Worm (Caenorhabditis elegans): ENCODE data around the gene K02D10.8.

K02D10.8 gene

DNA sequence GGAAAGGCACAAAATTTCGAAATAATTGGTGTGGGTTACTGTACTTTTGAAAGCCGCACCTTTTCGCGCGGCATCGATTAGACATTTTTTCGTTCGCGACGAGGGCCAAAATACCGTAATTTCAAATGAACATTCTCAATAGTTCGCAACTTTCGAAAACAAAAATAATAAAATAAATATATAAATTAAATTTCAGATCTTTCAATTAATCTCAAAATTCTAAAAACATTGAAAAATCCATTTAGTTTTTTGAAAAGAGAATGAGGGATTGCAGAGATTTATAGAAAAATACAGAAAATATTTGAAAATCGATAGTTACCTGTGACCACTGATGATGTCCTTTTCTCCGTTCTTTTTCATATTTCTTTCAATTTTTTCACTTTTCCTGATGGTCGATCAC lies at the start of gene K02D10.8:
K02D10.8 (plus strand) TSS at position 301 of the 400 bp plus-strand sequence.
- no peak for TF ChIP-seq attf-4 (tag; optimal IDR thresholded peaks at IDR 0.05)
- TF ChIP-seq hlh-11 (tag; optimal IDR thresholded peaks at IDR 0.05) = no peak
- TF ChIP-seq ceh-62 (tag; optimal IDR thresholded peaks at IDR 0.05) = no peak
- TF ChIP-seq F10B5.3 (tag; optimal IDR thresholded peaks at IDR 0.05) = no peak
- no peak for TF ChIP-seq snpc-4 (tag; optimal IDR thresholded peaks at IDR 0.05)
- TF ChIP-seq dve-1 (tag; optimal IDR thresholded peaks at IDR 0.05; ENCODE audit: insufficient read depth) = no peak

- TF ChIP-seq fkh-10 (GFP tag; optimal IDR thresholded peaks at IDR 0.05) (peak; percentile 31), nhr-11 (tag; optimal IDR thresholded peaks at IDR 0.05) (no peak)
These were observed 48.8 kb upstream of the K02D10.8 start for ce11 chrIII:8737391-8737790.

DNA sequence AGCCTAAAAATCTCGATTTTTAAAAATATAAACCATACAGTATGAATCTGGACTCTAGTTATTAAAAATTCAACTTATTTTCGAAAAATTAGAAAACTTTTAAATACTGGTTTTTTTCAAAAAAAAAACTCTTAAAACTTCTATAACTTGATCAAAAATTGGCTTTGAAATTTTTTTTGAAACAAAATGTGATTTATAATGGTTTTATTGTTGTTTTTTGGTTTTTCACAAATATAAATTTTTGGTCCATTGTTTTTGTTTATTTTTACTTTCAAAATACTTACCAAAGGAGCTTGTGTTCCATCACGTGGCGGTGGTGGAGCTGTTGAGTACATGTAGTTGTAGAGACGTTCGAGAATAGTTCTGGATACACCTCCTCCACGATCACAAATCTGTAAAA lies 47.9 kb upstream of the K02D10.8 start:
- TF ChIP-seq attf-4 (tag; optimal IDR thresholded peaks at IDR 0.05) = no peak
- TF ChIP-seq nhr-237 (tag; optimal IDR thresholded peaks at IDR 0.05) = no peak
- TF ChIP-seq ceh-82 (tag; optimal IDR thresholded peaks at IDR 0.05) = no peak
- no peak for TF ChIP-seq egl-43 (GFP tag; IDR thresholded peaks at IDR 0.05)
- TF ChIP-seq zag-1 (tag; optimal IDR thresholded peaks at IDR 0.05) = no peak
- no peak for TF ChIP-seq dpl-1 (GFP tag; optimal IDR thresholded peaks at IDR 0.05)
- TF ChIP-seq aha-1 (tag) = no peak
- TF ChIP-seq hlh-30 (tag; optimal IDR thresholded peaks at IDR 0.05; ENCODE audit: insufficient read depth) = no peak
- no peak for TF ChIP-seq madf-5 (GFP tag; IDR thresholded peaks at IDR 0.05)
- TF ChIP-seq T20F7.1 (GFP tag; optimal IDR thresholded peaks at IDR 0.05) = no peak
- no peak for TF ChIP-seq hlh-11 (tag; optimal IDR thresholded peaks at IDR 0.05)
- no peak for TF ChIP-seq skn-1 (tag; optimal IDR thresholded peaks at IDR 0.05)
- TF ChIP-seq Y48G9A.11 (GFP tag; IDR thresholded peaks at IDR 0.05) = no peak
- TF ChIP-seq zip-2 (tag; optimal IDR thresholded peaks at IDR 0.05) = no peak
- no peak for TF ChIP-seq hif-1 (tag; optimal IDR thresholded peaks at IDR 0.05)
- no peak for TF ChIP-seq snpc-4 (tag; optimal IDR thresholded peaks at IDR 0.05)

DNA sequence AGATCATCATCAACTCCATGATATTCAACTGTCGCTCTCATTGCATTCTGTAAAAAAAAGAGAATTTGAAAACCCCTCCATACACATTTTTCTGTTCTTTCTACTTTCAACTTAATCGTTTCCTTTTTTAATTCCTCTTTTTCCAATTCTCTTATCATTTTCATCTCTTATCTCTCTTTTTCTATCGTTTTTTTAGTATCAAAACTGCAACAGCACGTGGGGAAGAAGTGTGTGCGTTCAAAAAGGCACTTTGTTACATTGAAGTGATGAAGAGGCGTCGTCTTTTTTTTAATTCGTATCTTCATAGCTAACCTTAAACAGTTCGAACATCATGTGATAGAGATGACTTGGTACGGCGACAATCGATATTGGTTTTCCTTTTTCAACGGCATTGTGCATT lies 47.1 kb upstream of the K02D10.8 start:
- TF ChIP-seq lin-39 (tag; optimal IDR thresholded peaks at IDR 0.05) (no peak), hlh-11 (tag; optimal IDR thresholded peaks at IDR 0.05) (peak; percentile 91), nhr-111 (GFP tag; optimal IDR thresholded peaks at IDR 0.05) (no peak), tag-97 (GFP tag; IDR thresholded peaks at IDR 0.05) (no peak), ctbp-1 (GFP tag; IDR thresholded peaks at IDR 0.05) (no peak), lin-1 (GFP tag; IDR thresholded peaks at IDR 0.05) (peak; percentile 77), dpl-1 (GFP tag; optimal IDR thresholded peaks at IDR 0.05) (peak; percentile 50), aly-2 (tag; optimal IDR thresholded peaks at IDR 0.05) (no peak), nhr-102 (tag; optimal IDR thresholded peaks at IDR 0.05) (peak; percentile 35), aha-1 (tag) (peak; percentile 84), nhr-6 (tag; optimal IDR thresholded peaks at IDR 0.05) (peak; percentile 31), nhr-10 (tag; optimal IDR thresholded peaks at IDR 0.05) (peak; percentile 43), F37D6.2 (tag; optimal IDR thresholded peaks at IDR 0.05) (no peak), madf-9 (GFP tag; conservative IDR thresholded peaks at IDR 0.05) (no peak), zfp-2 (tag; optimal IDR thresholded peaks at IDR 0.05) (no peak), tra-1 (GFP tag; IDR thresholded peaks at IDR 0.05) (peak; percentile 82), nhr-28 (tag; optimal IDR thresholded peaks at IDR 0.05) (peak; percentile 95), arid-1 (GFP tag; conservative IDR thresholded peaks at IDR 0.05) (no peak), snpc-4 (tag; optimal IDR thresholded peaks at IDR 0.05) (no peak), snpc-1.2 (GFP tag; IDR thresholded peaks at IDR 0.05) (no peak), nhr-41 (GFP tag; IDR thresholded peaks at IDR 0.05) (no peak), unc-130 (GFP tag; optimal IDR thresholded peaks at IDR 0.05) (no peak), gei-8 (GFP tag; optimal IDR thresholded peaks at IDR 0.05) (peak; percentile 75), ceh-44 (GFP tag; IDR thresholded peaks at IDR 0.05) (no peak), T20F7.1 (GFP tag; optimal IDR thresholded peaks at IDR 0.05) (peak; percentile 62), F44E2.7 (GFP tag; IDR thresholded peaks at IDR 0.05) (no peak), nhr-77 (tag; optimal IDR thresholded peaks at IDR 0.05) (peak; percentile 93), lin-13 (GFP tag; optimal IDR thresholded peaks at IDR 0.05) (peak; percentile 20), egl-43 (GFP tag; IDR thresholded peaks at IDR 0.05) (no peak), Y48G9A.11 (GFP tag; IDR thresholded peaks at IDR 0.05) (no peak), mxl-3 (GFP tag; optimal IDR thresholded peaks at IDR 0.05) (peak; percentile 97), pqm-1 (tag; optimal IDR thresholded peaks at IDR 0.05) (peak; percentile 93), rbr-2 (tag; optimal IDR thresholded peaks at IDR 0.05) (no peak)

Data from whole organism, L4 larva.